Fruit fly (Drosophila melanogaster) whole organism, embryonic: Measurements from ENCODE around the gene CG32447.
A peak's percentile ranks its signal among the peaks of the same experiment; 100 is the strongest.

ENCODE experiments used
- Awh ChIP-seq: fragments of 200-800 bp; sonication (Bioruptor generic); IDR thresholded peaks from 2 replicates; pipeline ENCODE4, ENCODE4 v1.3.6; 2022; ENCODE audit warnings: missing biosample characterization, missing genetic modification characterization
- B-H1 ChIP-seq: fragments of 200-800 bp; sonication (Bioruptor generic); IDR thresholded peaks from 3 replicates; pipeline ENCODE4 v1.3.6; 2022; ENCODE audit warnings: missing biosample characterization, missing genetic modification characterization
- Blimp-1 ChIP-seq: fragments of 200-800 bp; sonication (Bioruptor generic); optimal IDR thresholded peaks from 3 replicates; lab custom pipeline; 2018; ENCODE audit warnings: missing biosample characterization, missing genetic modification characterization, mild to moderate bottlenecking, moderate library complexity, missing genetic modification reagents
- CG10979 ChIP-seq: fragments of 200-800 bp; sonication (Bioruptor generic); optimal IDR thresholded peaks from 2 replicates; lab custom pipeline; 2018; ENCODE audit warnings: missing biosample characterization, mild to moderate bottlenecking, missing genetic modification characterization, moderate library complexity
- CG11247 ChIP-seq: fragments of 200-800 bp; sonication (Bioruptor generic); IDR thresholded peaks from 2 replicates; pipeline ENCODE4 v1.3.6; 2022; ENCODE audit warnings: missing biosample characterization, missing genetic modification characterization
- CG12769 ChIP-seq: fragments of 200-800 bp; sonication (Bioruptor generic); optimal IDR thresholded peaks from 2 replicates; lab custom pipeline; 2019; ENCODE audit warnings: missing biosample characterization, mild to moderate bottlenecking, missing genetic modification characterization, moderate library complexity
- CG13624 ChIP-seq: fragments of 200-800 bp; sonication (Bioruptor generic); optimal IDR thresholded peaks from 2 replicates; lab custom pipeline; 2016; ENCODE audit warnings: missing biosample characterization, missing genetic modification characterization
- CG13894 ChIP-seq: fragments of 200-800 bp; sonication (Bioruptor generic); optimal IDR thresholded peaks from 3 replicates; lab custom pipeline; 2018; ENCODE audit warnings: missing biosample characterization, mild to moderate bottlenecking, missing genetic modification characterization, moderate library complexity
- CG7987 ChIP-seq: fragments of 200-800 bp; sonication (Bioruptor generic); optimal IDR thresholded peaks from 2 replicates; lab custom pipeline; 2018; ENCODE audit warnings: missing biosample characterization, mild to moderate bottlenecking, missing genetic modification characterization, moderate library complexity
- CG8089 ChIP-seq: fragments of 200-800 bp; sonication (Bioruptor generic); optimal IDR thresholded peaks from 3 replicates; lab custom pipeline; 2016; ENCODE audit warnings: missing biosample characterization, missing genetic modification characterization
- CG9727 ChIP-seq: fragments of 200-800 bp; sonication (Bioruptor generic); optimal IDR thresholded peaks from 3 replicates; lab custom pipeline; 2017; ENCODE audit warnings: missing biosample characterization, mild to moderate bottlenecking, missing genetic modification characterization
- CG9797 ChIP-seq: fragments of 200-800 bp; sonication (Bioruptor generic); optimal IDR thresholded peaks from 3 replicates; lab custom pipeline; 2018; ENCODE audit warnings: missing biosample characterization, mild to moderate bottlenecking, missing genetic modification characterization
- CG9932 ChIP-seq: fragments of 200-800 bp; sonication (Bioruptor generic); IDR thresholded peaks from 2 replicates; pipeline ENCODE4 v1.3.6; 2022; ENCODE audit warnings: missing biosample characterization, missing genetic modification characterization
- CoRest ChIP-seq: fragments of 200-800 bp; sonication (Bioruptor generic); optimal IDR thresholded peaks from 3 replicates; lab custom pipeline; 2018; ENCODE audit warnings: missing biosample characterization, mild to moderate bottlenecking, missing genetic modification characterization, moderate library complexity
- Dfd ChIP-seq, 2 experiments: fragments of >200 bp; optimal IDR thresholded peaks; 2 replicates each; lab custom pipeline; 2017; ENCODE audit warnings: missing biosample characterization in 2 of 2, missing genetic modification characterization in 2 of 2
- Dip3 ChIP-seq: fragments of 200-800 bp; sonication (Bioruptor generic); optimal IDR thresholded peaks from 3 replicates; lab custom pipeline; 2016; ENCODE audit warnings: missing biosample characterization, missing genetic modification characterization
- Ets65A ChIP-seq: fragments of 200-800 bp; sonication (Bioruptor generic); peaks from one replicate; lab custom pipeline; 2016; ENCODE audit warnings: missing biosample characterization, missing genetic modification characterization
- Fer3 ChIP-seq: fragments of 200-800 bp; sonication (Bioruptor generic); optimal IDR thresholded peaks from 2 replicates; lab custom pipeline; 2018; ENCODE audit warnings: missing biosample characterization, mild to moderate bottlenecking, missing genetic modification characterization, moderate library complexity
- Hr78 ChIP-seq, 2 experiments: fragments of 200-800 bp in 1 of 2; fragments of >200 bp in 1 of 2; sonication (Bioruptor generic) in 1 of 2; optimal IDR thresholded peaks; 2 replicates each; lab custom pipeline; 2017 to 2019; ENCODE audit warnings: missing biosample characterization in 2 of 2, missing genetic modification characterization in 2 of 2, mild to moderate bottlenecking in 1 of 2, moderate library complexity in 1 of 2
- Med ChIP-seq: fragments of 200-800 bp; sonication (Bioruptor generic); peaks from one replicate; lab custom pipeline; 2016; ENCODE audit warnings: missing biosample characterization, missing genetic modification characterization, mild to moderate bottlenecking, inconsistent platforms, moderate library complexity
- NK7.1 ChIP-seq: fragments of 200-800 bp; sonication (Bioruptor generic); optimal IDR thresholded peaks from 3 replicates; lab custom pipeline; 2016; ENCODE audit warnings: missing biosample characterization, missing genetic modification characterization
- Opbp ChIP-seq: fragments of 200-800 bp; sonication (Bioruptor generic); IDR thresholded peaks from 3 replicates; pipeline ENCODE4 v1.3.6; 2022; ENCODE audit warnings: missing biosample characterization, missing genetic modification characterization; ENCODE audit not compliant: partially characterized antibody
- ab ChIP-seq: fragments of 200-800 bp; sonication (Bioruptor generic); optimal IDR thresholded peaks from 2 replicates; lab custom pipeline; 2016; ENCODE audit warnings: missing biosample characterization, missing genetic modification characterization
- abd-A ChIP-seq: fragments of 200-800 bp; sonication (Bioruptor generic); optimal IDR thresholded peaks from 3 replicates; lab custom pipeline; 2019; ENCODE audit warnings: missing biosample characterization, mild to moderate bottlenecking, missing genetic modification characterization, moderate library complexity
- amos ChIP-seq: fragments of 200-800 bp; sonication (Bioruptor generic); IDR thresholded peaks from 2 replicates; pipeline ENCODE4 v1.3.6; 2022; ENCODE audit warnings: missing biosample characterization, missing genetic modification characterization; ENCODE audit not compliant: partially characterized antibody
- cg ChIP-seq: fragments of 200-800 bp; sonication (Bioruptor generic); optimal IDR thresholded peaks from 3 replicates; lab custom pipeline; 2019; ENCODE audit warnings: missing biosample characterization, mild to moderate bottlenecking, missing genetic modification characterization, moderate library complexity
- chinmo ChIP-seq: fragments of 200-800 bp; sonication (Bioruptor generic); IDR thresholded peaks from 4 replicates; pipeline ENCODE4 v1.3.6; 2022; ENCODE audit warnings: missing biosample characterization, missing genetic modification characterization; ENCODE audit not compliant: partially characterized antibody
- crc ChIP-seq: fragments of 200-800 bp; sonication (Bioruptor generic); optimal IDR thresholded peaks from 2 replicates; lab custom pipeline; 2016; ENCODE audit warnings: missing biosample characterization, missing genetic modification characterization
- dmrt99B ChIP-seq: fragments of 200-800 bp; sonication (Bioruptor generic); optimal IDR thresholded peaks from 2 replicates; lab custom pipeline; 2018; ENCODE audit warnings: missing biosample characterization, mild to moderate bottlenecking, missing genetic modification characterization, moderate library complexity
- en ChIP-seq: fragments of 200-800 bp; sonication (Bioruptor generic); optimal IDR thresholded peaks from 2 replicates; lab custom pipeline; 2016; ENCODE audit warnings: missing biosample characterization, missing genetic modification characterization
- exex ChIP-seq: fragments of 200-800 bp; sonication (Bioruptor generic); optimal IDR thresholded peaks from 4 replicates; lab custom pipeline; 2018; ENCODE audit warnings: missing biosample characterization, mild to moderate bottlenecking, missing genetic modification characterization, moderate library complexity
- fu2 ChIP-seq: fragments of 200-800 bp; sonication (Bioruptor generic); optimal IDR thresholded peaks from 2 replicates; lab custom pipeline; 2016; ENCODE audit warnings: missing biosample characterization, missing genetic modification characterization
- grn ChIP-seq: fragments of 200-800 bp; sonication (Bioruptor generic); optimal IDR thresholded peaks from 3 replicates; lab custom pipeline; 2017; ENCODE audit warnings: missing biosample characterization, missing genetic modification characterization
- inv ChIP-seq: fragments of 200-800 bp; sonication (Bioruptor generic); IDR thresholded peaks from 2 replicates; pipeline ENCODE4 v1.3.6; 2022; ENCODE audit warnings: missing biosample characterization, missing genetic modification characterization; ENCODE audit not compliant: partially characterized antibody
- p53 ChIP-seq: fragments of 200-800 bp; sonication (Bioruptor generic); optimal IDR thresholded peaks from 2 replicates; lab custom pipeline; 2016; ENCODE audit warnings: missing biosample characterization, missing genetic modification characterization
- sd ChIP-seq: fragments of 200-800 bp; sonication (Bioruptor generic); optimal IDR thresholded peaks from 3 replicates; lab custom pipeline; 2018; ENCODE audit warnings: missing biosample characterization, mild to moderate bottlenecking, missing genetic modification characterization, moderate library complexity
- sens-2 ChIP-seq: fragments of 200-800 bp; sonication (Bioruptor generic); IDR thresholded peaks from 2 replicates; pipeline ENCODE4 v1.3.6; 2022; ENCODE audit warnings: missing biosample characterization, missing genetic modification characterization
- sr ChIP-seq: fragments of 200-800 bp; sonication (Bioruptor generic); IDR thresholded peaks from 3 replicates; pipeline ENCODE4 v1.3.6; 2022; ENCODE audit warnings: missing biosample characterization, missing genetic modification characterization
- vvl ChIP-seq: fragments of 200-800 bp; sonication (Bioruptor generic); IDR thresholded peaks from 2 replicates; pipeline ENCODE4 v1.3.6; 2022; ENCODE audit warnings: missing biosample characterization, missing genetic modification characterization

The CG32447 gene

dm6 chr3L:21652124-21652523 is 54.0 kb downstream of the CG32447 start:
- TF ChIP-seq amos (GFP tag; lab: Robert Waterston, UW) (no peak), CG11247 (GFP tag; lab: Robert Waterston, UW) (peak; percentile 32; the same call in 1 of the 2 replicates), grn (GFP tag; lab: Kevin White, UChicago) (peak; percentile 3), fu2 (GFP tag; lab: Kevin White, UChicago) (no peak), CG12769 (tag; lab: Kevin White, UChicago) (peak; percentile 23), Opbp (GFP tag; lab: Robert Waterston, UW) (0 out of 3 replicates have a peak, but pooled peaks have one; percentile 39), Dfd (GFP tag; optimal IDR thresholded peaks at IDR 0.05; lab: Kevin White, UChicago) (no peak), Med (GFP tag; lab: Kevin White, UChicago) (peak; percentile 11), vvl (GFP tag; lab: Robert Waterston, UW) (peak; percentile 69; the same call in 1 of the 2 replicates), Ets65A (GFP tag; lab: Kevin White, UChicago) (peak; percentile 10), sr (GFP tag; lab: Robert Waterston, UW) (peak; percentile 84)

dm6 chr3L:21651412-21651811 is 54.8 kb downstream of the CG32447 start:
- no peak for TF ChIP-seq CG9797 (GFP tag; lab: Kevin White, UChicago)
- TF ChIP-seq Awh (GFP tag; lab: Robert Waterston, UW), result peak; percentile 49

- TF ChIP-seq p53 (no peak), crc (GFP tag; lab: Kevin White, UChicago) (no peak), Hr78 (GFP tag; optimal IDR thresholded peaks at IDR 0.05; lab: Kevin White, UChicago) (no peak), Blimp-1 (GFP tag; lab: Kevin White, UChicago) (peak; percentile 83), CG9727 (GFP tag; lab: Kevin White, UChicago) (no peak), CG7987 (no peak), CG13624 (GFP tag; lab: Kevin White, UChicago) (no peak), CG8089 (no peak), CG10979 (tag; lab: Kevin White, UChicago) (no peak), en (GFP tag; lab: Kevin White, UChicago) (no peak), exex (tag; lab: Kevin White, UChicago) (no peak), inv (no peak), CoRest (tag; lab: Kevin White, UChicago) (no peak), Awh (GFP tag; lab: Robert Waterston, UW) (peak; percentile 62), ab (GFP tag; lab: Kevin White, UChicago) (no peak)
Measured at dm6 chr3L:21647853-21648252, 58.3 kb downstream of the CG32447 start.

DNA sequence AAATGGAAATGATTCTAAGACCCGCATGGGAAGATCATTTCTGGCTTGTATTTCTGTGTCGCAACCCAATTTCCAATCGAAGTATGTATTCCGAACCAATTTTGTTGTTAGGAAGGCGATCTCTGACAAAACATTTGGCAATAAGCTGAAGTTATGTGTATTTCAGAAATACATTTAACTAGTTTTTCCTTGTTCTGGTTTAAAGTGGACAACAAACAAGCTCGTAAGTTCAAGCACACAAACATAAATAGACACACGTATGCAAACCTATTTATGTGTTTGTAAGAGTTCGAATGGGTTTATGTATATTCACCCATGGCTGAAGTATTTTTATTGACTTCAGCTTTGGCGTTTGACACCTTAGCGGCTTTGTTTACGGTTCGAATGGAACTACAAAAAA is 60.3 kb downstream of the CG32447 start:
- no peak for TF ChIP-seq Dip3
- peak; percentile 60 for TF ChIP-seq sd (tag; lab: Kevin White, UChicago)
- TF ChIP-seq CG13894 (tag; lab: Kevin White, UChicago), result no peak
- TF ChIP-seq CG12769 (tag; lab: Kevin White, UChicago), result peak; percentile 32
- no peak for TF ChIP-seq B-H1 (GFP tag; lab: Robert Waterston, UW)
- no peak for TF ChIP-seq sens-2 (GFP tag; lab: Robert Waterston, UW)
- 0 out of 4 replicates have a peak, but pooled peaks have one; percentile 39 for TF ChIP-seq chinmo (GFP tag; lab: Robert Waterston, UW)
- TF ChIP-seq CG9932, result no peak
- peak; percentile 9 for TF ChIP-seq cg (GFP tag; lab: Kevin White, UChicago)
- no peak for TF ChIP-seq NK7.1 (GFP tag; lab: Kevin White, UChicago)
- TF ChIP-seq dmrt99B (tag; lab: Kevin White, UChicago), result no peak
- peak; percentile 59 for TF ChIP-seq abd-A (tag; lab: Kevin White, UChicago)
- TF ChIP-seq Fer3, result no peak
